Worm (Caenorhabditis elegans) whole organism, L3 larva: Measurements from ENCODE around the gene F49E11.2.

Experiments used
- R02D3.7 ChIP-seq: fragments of 150-350 bp; optimal IDR thresholded peaks from 2 replicates; lab custom pipeline; 2014; ENCODE audit warnings: missing biosample characterization, missing genetic modification characterization
- ama-1 ChIP-seq: fragments of 150-350 bp; optimal IDR thresholded peaks from 2 replicates; lab custom pipeline; 2018
- ceh-16 ChIP-seq: sonication (generic microtip); optimal IDR thresholded peaks from 2 replicates; lab custom pipeline; 2017; ENCODE audit warnings: missing biosample characterization, missing genetic modification characterization
- ceh-28 ChIP-seq: fragments of 150-350 bp; optimal IDR thresholded peaks from 2 replicates; lab custom pipeline; 2014; ENCODE audit warnings: missing biosample characterization, missing genetic modification reagents, missing genetic modification characterization
- egl-27 ChIP-seq: sonication (generic microtip); optimal IDR thresholded peaks from 4 replicates; lab custom pipeline; 2017; ENCODE audit warnings: missing biosample characterization, missing genetic modification reagents, missing genetic modification characterization
- elt-1 ChIP-seq: fragments of 150-350 bp; optimal IDR thresholded peaks from 2 replicates; lab custom pipeline; 2014; ENCODE audit warnings: missing biosample characterization, missing genetic modification characterization
- elt-2 ChIP-seq: sonication (generic microtip); optimal IDR thresholded peaks from 2 replicates; lab custom pipeline; 2016; ENCODE audit warnings: missing genetic modification reagents, mild to moderate bottlenecking, missing genetic modification characterization, missing compliant biosample characterization
- eor-1 ChIP-seq, 2 experiments: fragments of 150-350 bp; optimal IDR thresholded peaks; 2 replicates each; lab custom pipeline; 2014 to 2018; ENCODE audit warnings: missing biosample characterization in 2 of 2, missing genetic modification characterization in 2 of 2
- fkh-10 ChIP-seq: sonication (generic microtip); optimal IDR thresholded peaks from 2 replicates; lab custom pipeline; 2017; ENCODE audit warnings: missing biosample characterization, missing genetic modification reagents, missing genetic modification characterization
- fkh-2 ChIP-seq: fragments of 150-350 bp; optimal IDR thresholded peaks from 2 replicates; lab custom pipeline; 2014; ENCODE audit warnings: missing biosample characterization, missing genetic modification reagents, missing genetic modification characterization
- jun-1 ChIP-seq: fragments of 150-350 bp; optimal IDR thresholded peaks from 2 replicates; lab custom pipeline; 2014; ENCODE audit warnings: missing biosample characterization, missing genetic modification reagents, missing genetic modification characterization
- mdl-1 ChIP-seq: fragments of 150-350 bp; optimal IDR thresholded peaks from 2 replicates; lab custom pipeline; 2014; ENCODE audit warnings: missing biosample characterization, missing genetic modification characterization
- nfya-1 ChIP-seq: sonication (generic microtip); optimal IDR thresholded peaks from 2 replicates; lab custom pipeline; 2017; ENCODE audit warnings: missing genetic modification characterization, mild to moderate bottlenecking, missing compliant biosample characterization, antibody characterized with exemption, moderate library complexity; ENCODE audit not compliant: insufficient read depth
- nhr-237 ChIP-seq: fragments of 150-350 bp; optimal IDR thresholded peaks from 2 replicates; lab custom pipeline; 2014; ENCODE audit warnings: missing biosample characterization, missing genetic modification characterization
- nhr-28 ChIP-seq: fragments of 150-350 bp; optimal IDR thresholded peaks from 2 replicates; lab custom pipeline; 2014; ENCODE audit warnings: missing biosample characterization, missing genetic modification characterization
- nhr-76 ChIP-seq: fragments of 150-350 bp; sonication (generic microtip); optimal IDR thresholded peaks from 5 replicates; lab custom pipeline; 2014; ENCODE audit warnings: missing biosample characterization, missing genetic modification characterization
- nhr-77 ChIP-seq: fragments of 150-350 bp; optimal IDR thresholded peaks from 2 replicates; lab custom pipeline; 2014; ENCODE audit warnings: missing biosample characterization, missing genetic modification characterization
- pha-4 ChIP-seq: fragments of 150-350 bp; optimal IDR thresholded peaks from 2 replicates; lab custom pipeline; 2014; ENCODE audit warnings: missing biosample characterization, missing genetic modification reagents, missing genetic modification characterization
- pqm-1 ChIP-seq: fragments of 150-350 bp; optimal IDR thresholded peaks from 2 replicates; lab custom pipeline; 2017; ENCODE audit warnings: missing biosample characterization, missing genetic modification characterization, inconsistent platforms
- sea-2 ChIP-seq: fragments of 150-350 bp; sonication (generic microtip); optimal IDR thresholded peaks from 4 replicates; lab custom pipeline; 2014; ENCODE audit warnings: missing biosample characterization, missing genetic modification reagents, missing genetic modification characterization
- snpc-4 ChIP-seq: fragments of 150-350 bp; optimal IDR thresholded peaks from 2 replicates; lab custom pipeline; 2014; ENCODE audit warnings: missing biosample characterization, missing genetic modification characterization
- unc-39 ChIP-seq: sonication (generic microtip); optimal IDR thresholded peaks from 4 replicates; lab custom pipeline; 2017; ENCODE audit warnings: missing biosample characterization, missing genetic modification characterization
- ztf-11 ChIP-seq: fragments of 150-350 bp; optimal IDR thresholded peaks from 2 replicates; lab custom pipeline; 2014; ENCODE audit warnings: missing biosample characterization, missing genetic modification characterization

Gene F49E11.2

ce11 chrIV:12994376-12994775 is 44.4 kb downstream of the F49E11.2 start, which contains the start of gene K10D11.4:
TSS of gene K10D11.4 (minus strand) at chrIV:12994476.
- no peak for TF ChIP-seq unc-39 (tag; lab: Kevin White, UChicago)
- TF ChIP-seq eor-1 (tag; optimal IDR thresholded peaks at IDR 0.05; lab: Kevin White, UChicago), result no peak
- TF ChIP-seq elt-1 (tag; lab: Kevin White, UChicago), result no peak
- TF ChIP-seq ceh-28, result no peak
- no peak for TF ChIP-seq nhr-76
- no peak for TF ChIP-seq fkh-2
- TF ChIP-seq snpc-4 (tag; lab: Kevin White, UChicago), result no peak

DNA sequence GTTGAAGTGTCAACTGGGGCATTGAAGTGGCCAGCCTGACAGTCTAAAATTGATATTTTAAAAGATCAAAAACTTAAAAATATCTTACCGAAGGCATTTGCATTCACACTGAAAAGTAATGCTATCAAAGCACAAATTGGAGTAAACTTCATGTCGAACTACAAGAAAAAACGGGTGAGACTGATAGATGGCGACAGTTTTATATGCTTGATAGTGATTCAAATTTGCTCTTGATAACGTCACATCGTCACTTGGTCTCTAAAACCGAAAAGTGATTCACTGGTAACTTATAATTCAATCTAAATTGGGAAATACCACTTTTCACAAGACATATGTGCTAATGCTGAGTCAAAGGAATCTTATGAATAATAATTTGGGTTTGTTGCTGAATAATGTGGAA is 47.2 kb downstream of the F49E11.2 start, which contains the start of gene K10D11.5:
K10D11.5 (minus strand) TSS at position 215 of the 400 bp plus-strand sequence.
- TF ChIP-seq pqm-1 (peak; percentile 93), mdl-1 (tag; lab: Kevin White, UChicago) (no peak), elt-2 (tag; lab: Kevin White, UChicago) (peak; percentile 68)
- TF ChIP-seq, all 47 proteins: peak for 2

- no peak for TF ChIP-seq snpc-4 (tag; lab: Kevin White, UChicago)
- no peak for TF ChIP-seq nhr-237 (tag; lab: Kevin White, UChicago)
- no peak for TF ChIP-seq elt-2 (tag; lab: Kevin White, UChicago)
- no peak for TF ChIP-seq ama-1 (lab: Kevin White, UChicago)
- no peak for TF ChIP-seq ztf-11 (tag; lab: Kevin White, UChicago)
- no peak for TF ChIP-seq fkh-10 (GFP tag; lab: Kevin White, UChicago)
- TF ChIP-seq sea-2, result no peak
- no peak for TF ChIP-seq ceh-16 (tag; lab: Kevin White, UChicago)
- no peak for TF ChIP-seq nfya-1 (tag; lab: Kevin White, UChicago)
- no peak for TF ChIP-seq pqm-1
- no peak for TF ChIP-seq ceh-28
- TF ChIP-seq fkh-2, result no peak
- no peak for TF ChIP-seq jun-1 (tag; lab: Kevin White, UChicago)
Measured at ce11 chrIV:12990638-12991037, 48.1 kb downstream of the F49E11.2 start.

DNA sequence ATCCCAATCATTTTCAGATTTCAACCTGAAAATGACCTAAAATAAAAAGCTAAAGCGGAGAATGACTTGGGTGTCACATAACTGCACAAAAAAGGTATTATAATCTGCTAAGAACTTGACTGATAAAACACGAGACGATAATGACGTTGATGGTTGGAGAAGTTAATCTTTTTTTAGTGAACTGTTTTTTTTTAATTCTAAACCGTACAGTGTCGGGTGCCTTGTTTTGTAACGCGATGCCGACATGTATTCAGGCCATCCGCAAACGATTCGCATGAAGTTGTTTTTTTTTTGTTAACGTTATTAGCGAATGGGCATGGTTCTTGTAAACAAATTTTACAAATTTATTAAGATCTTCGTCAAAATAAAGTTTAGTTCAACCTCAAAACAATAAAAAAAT is 49.4 kb downstream of the F49E11.2 start, which contains the start of gene K10D11.6:
K10D11.6 (minus strand) TSS at position 101 of the 400 bp plus-strand sequence.
- TF ChIP-seq pha-4 (tag; lab: Kevin White, UChicago) (no peak), egl-27 (tag; lab: Kevin White, UChicago) (no peak), nfya-1 (tag; lab: Kevin White, UChicago) (no peak), pqm-1 (peak; percentile 15), elt-2 (tag; lab: Kevin White, UChicago) (peak; percentile 46)

DNA sequence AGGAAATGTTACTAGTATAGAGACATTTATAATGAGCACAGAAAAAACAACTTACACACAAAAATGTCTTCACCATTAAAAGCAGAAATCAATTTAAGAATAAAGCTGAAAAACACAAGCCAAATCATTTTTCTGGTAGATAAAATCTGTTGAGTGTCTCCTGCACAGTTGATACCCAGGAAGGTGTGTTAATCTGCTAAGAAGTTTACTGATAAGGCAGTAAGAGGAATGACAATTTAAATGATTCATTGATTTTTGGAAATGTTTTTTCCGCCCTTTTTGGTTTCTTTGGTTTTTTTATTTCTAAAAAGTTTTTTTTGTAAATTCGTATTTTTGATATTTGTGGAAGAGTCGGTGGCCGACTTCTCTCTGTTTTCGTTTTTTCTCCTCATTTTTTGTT is 52.8 kb downstream of the F49E11.2 start, which contains the start of gene K10D11.3:
K10D11.3 (minus strand) TSS at position 174 of the 400 bp plus-strand sequence.
- TF ChIP-seq pqm-1, result peak; percentile 37
- no peak for TF ChIP-seq nhr-77
- TF ChIP-seq nhr-28 (tag; lab: Kevin White, UChicago), result no peak
- TF ChIP-seq elt-2 (tag; lab: Kevin White, UChicago), result peak; percentile 53
- TF ChIP-seq R02D3.7, result no peak
- TF ChIP-seq, all 47 proteins: peak for 2
